Fruit fly (Drosophila melanogaster): ENCODE results near the gene CG13075.

CG13075 gene

DNA sequence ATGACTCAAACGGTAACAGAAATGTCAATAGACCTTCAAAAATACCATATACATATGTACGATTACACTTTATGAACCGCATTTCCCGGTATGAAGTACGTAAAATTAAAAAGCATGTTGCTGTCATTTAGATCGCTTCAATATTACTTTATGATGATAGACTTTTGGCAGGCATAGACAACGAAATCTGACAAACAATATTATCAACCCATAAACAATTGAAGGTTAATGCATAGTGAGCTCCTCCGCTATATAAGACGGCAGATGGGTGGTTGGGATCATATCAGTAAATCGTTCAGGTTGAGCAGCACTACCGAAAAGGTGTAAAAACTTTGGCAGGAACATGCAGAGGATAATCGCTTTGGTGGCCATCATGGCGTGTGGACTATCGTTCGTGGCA lies at the start of gene CG13075:
Gene CG13075 (plus strand): TSS at position 301 of the 400 bp plus-strand sequence.
- TF ChIP-seq usp (GFP tag; optimal IDR thresholded peaks at IDR 0.05) (no peak), pan (optimal IDR thresholded peaks at IDR 0.05) (no peak), psq (optimal IDR thresholded peaks at IDR 0.05) (no peak), CG8478 (optimal IDR thresholded peaks at IDR 0.05) (no peak), EcR (GFP tag; optimal IDR thresholded peaks at IDR 0.05) (no peak)

DNA sequence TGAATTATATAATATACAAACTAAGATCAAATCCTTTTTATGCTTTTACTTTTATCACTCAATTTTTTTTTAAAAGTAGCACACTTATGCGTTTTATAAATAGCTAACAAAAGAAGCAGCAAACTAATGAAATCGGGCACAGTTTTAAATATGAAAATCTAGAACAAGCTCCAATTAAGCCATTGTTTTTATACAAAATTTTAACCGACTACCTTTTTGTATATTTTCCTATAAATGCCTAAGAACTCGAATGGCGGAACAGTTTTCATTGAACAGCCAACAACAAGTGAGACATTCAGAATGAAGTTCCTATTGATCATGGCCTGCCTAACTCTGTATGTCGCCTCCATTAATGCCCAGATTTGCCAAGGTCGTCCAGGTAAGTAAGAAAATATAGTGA lies 49.6 kb upstream of the CG13075 start, which contains the start of gene CG42538:
Gene CG42538 (plus strand): TSS at position 301 of the 400 bp plus-strand sequence.
- TF ChIP-seq psq (optimal IDR thresholded peaks at IDR 0.05) (no peak), EcR (GFP tag; optimal IDR thresholded peaks at IDR 0.05) (no peak), Dll (optimal IDR thresholded peaks at IDR 0.05) (no peak), CG8478 (optimal IDR thresholded peaks at IDR 0.05) (no peak), pan (optimal IDR thresholded peaks at IDR 0.05) (no peak), usp (GFP tag; optimal IDR thresholded peaks at IDR 0.05) (no peak)

DNA sequence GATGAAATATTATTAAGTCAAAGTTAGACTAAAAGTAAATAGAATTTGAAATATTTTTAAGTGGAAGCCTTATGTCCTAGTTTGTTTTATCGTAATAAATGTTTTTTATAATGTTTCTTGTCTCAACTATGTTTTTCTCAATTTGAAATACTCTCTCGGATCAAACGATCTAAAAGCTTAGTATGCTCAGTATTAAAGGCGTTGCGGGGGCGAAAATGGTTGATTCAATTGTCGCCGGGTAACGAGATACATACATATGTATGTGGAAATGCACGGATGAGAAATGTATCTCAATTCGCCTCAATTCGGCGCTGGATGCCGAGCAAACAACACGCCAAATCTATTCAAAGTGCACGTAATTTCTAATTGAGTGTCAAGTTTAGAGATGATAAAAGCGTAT lies 48.6 kb upstream of the CG13075 start, which contains the start of gene CG5895:
Gene CG5895 (plus strand): TSS at position 301 of the 400 bp plus-strand sequence.
- TF ChIP-seq EcR (GFP tag; optimal IDR thresholded peaks at IDR 0.05) (no peak), usp (GFP tag; optimal IDR thresholded peaks at IDR 0.05) (no peak), Dll (optimal IDR thresholded peaks at IDR 0.05) (no peak), CG8478 (optimal IDR thresholded peaks at IDR 0.05) (no peak), psq (optimal IDR thresholded peaks at IDR 0.05) (no peak), pan (optimal IDR thresholded peaks at IDR 0.05) (no peak)

DNA sequence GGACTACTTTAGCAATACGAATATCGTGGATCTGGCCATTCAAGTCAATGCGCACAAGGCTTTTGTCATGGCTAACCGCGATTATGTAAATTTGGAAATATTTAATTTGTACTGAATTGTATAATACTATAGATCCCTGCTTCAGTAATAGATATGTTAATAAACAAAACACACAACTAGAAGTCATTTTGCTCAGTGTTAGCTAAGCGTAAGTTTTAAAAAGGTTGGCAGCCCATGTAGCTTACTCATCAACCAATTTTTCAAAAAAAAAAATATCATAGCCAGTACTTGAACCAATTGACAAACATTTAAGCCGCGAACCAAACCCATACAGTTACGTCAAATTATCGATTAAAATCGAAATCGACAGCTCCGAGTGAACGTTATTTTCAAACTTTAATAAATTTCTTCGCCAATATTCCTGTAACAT lies 46.7 kb upstream of the CG13075 start:
- TF ChIP-seq EcR (GFP tag; optimal IDR thresholded peaks at IDR 0.05): no peak
- no peak for TF ChIP-seq pan (optimal IDR thresholded peaks at IDR 0.05)
- no peak for TF ChIP-seq psq (optimal IDR thresholded peaks at IDR 0.05)
- TF ChIP-seq Dll (optimal IDR thresholded peaks at IDR 0.05): no peak
- TF ChIP-seq usp (GFP tag; optimal IDR thresholded peaks at IDR 0.05): no peak
- TF ChIP-seq CG8478 (optimal IDR thresholded peaks at IDR 0.05): no peak

DNA sequence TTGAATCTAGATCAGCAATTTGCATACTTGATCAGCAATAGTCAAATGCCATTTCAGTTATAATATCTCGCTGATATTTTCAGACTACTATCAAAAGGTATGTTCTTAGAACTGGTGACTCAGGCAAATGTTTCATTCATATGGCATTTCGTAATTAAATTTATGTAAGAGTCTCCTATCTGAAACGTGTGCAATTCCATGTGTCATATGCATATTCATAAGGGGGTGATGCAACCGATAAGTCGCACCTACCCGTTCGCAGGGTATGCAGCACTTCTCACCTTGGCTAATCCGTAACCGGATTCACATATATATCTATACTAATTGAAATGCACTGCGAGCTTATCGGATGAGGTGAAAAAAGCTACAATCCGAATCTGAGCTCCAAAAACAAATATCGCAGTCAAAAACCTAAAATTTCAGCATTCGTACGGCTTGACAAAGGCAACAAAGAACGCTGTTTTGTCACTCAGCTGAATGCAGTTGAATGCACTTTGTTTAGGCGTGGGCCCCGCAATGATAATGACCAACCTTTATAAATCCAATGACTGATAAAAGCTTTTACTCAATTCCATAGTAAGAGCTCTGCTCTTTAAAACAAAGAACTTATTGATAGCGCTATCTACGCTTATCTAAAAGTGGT lies 46.0 kb upstream of the CG13075 start:
- TF ChIP-seq usp (GFP tag; optimal IDR thresholded peaks at IDR 0.05) (no peak), EcR (GFP tag; optimal IDR thresholded peaks at IDR 0.05) (peak; percentile 33 to 59), pan (optimal IDR thresholded peaks at IDR 0.05) (no peak), psq (optimal IDR thresholded peaks at IDR 0.05) (no peak), CG8478 (optimal IDR thresholded peaks at IDR 0.05) (no peak)

DNA sequence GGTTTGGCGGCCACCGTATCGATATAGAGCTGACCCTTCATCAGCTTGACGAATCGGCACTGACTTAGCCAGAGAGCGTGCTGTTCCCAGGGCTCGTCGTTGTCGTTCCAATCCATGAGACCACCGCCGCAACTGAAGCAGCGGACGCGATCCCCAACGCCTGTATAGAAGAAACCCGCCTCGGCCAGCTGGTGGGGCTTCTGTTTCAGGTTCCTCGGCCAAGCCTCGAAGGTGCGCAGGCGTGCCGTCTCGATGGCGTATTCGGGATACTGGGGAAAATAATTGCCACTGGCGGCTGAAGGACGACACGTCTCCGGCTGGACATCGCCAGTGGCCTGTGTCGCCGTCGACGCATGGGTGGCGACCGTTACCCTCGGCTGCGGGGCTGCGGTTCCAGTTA lies 44.7 kb upstream of the CG13075 start:
- no peak for TF ChIP-seq pan (optimal IDR thresholded peaks at IDR 0.05)
- TF ChIP-seq Dll (optimal IDR thresholded peaks at IDR 0.05): no peak

DNA sequence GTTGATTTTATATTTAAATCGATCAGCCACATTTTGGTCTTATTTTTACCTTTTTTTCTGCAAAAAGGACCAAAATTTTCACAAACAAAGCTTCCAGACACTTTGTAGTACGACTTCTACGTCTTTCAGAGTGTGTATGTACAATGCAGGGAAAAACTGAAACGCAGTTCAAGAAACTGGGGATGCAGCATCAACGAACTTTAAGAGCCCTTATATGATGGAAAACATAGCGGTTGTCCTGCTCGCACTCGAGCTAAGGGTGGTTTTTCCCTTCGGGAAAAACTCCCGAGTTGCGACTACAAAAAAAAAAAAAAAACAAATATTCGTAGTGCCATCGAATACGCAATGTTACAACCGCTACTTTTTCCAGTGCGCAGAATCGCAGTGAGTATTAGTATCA lies 43.4 kb upstream of the CG13075 start:
- TF ChIP-seq Dll (optimal IDR thresholded peaks at IDR 0.05) (no peak), usp (GFP tag; optimal IDR thresholded peaks at IDR 0.05) (no peak), EcR (GFP tag; optimal IDR thresholded peaks at IDR 0.05) (no peak), CG8478 (optimal IDR thresholded peaks at IDR 0.05) (no peak), pan (optimal IDR thresholded peaks at IDR 0.05) (no peak), psq (optimal IDR thresholded peaks at IDR 0.05) (no peak)

DNA sequence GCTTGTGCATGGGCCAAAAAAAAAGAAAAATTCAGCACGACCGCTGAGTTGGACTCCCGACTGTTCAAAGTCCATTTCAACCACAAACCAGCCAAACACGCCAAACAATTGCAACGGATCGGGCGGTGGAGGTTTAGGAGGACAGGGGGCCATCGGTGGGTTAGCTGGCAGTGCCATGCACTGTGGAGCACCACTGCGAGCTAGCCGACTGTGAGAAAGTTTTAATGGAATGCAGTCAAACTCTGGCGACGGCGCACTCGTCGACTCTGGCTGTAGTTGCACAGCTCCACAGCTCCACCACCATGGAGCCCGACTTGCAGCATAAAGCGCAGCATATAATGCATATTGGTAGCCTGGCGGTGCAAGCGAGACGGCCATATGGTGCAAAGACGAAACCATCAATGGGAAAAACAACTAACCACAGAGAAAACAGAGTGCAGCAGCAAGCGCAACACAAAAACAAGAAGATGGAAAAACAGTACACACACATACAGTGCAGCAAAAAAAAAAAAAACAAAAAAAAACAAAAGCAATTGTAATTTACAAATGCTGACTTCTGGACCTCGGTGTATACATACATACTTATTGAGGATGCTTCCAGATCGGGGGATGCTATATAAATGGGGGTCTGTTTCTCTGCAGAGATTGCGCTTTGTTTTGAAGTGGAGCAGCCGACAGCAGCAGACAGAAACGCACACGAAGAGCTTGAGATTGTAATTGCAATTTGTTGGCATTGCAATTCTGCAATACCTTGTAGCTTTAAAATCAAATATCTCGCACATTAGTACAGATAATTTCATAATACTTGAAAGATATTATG lies 42.3 kb upstream of the CG13075 start:
- TF ChIP-seq usp (GFP tag; optimal IDR thresholded peaks at IDR 0.05): no peak
- no peak for TF ChIP-seq Dll (optimal IDR thresholded peaks at IDR 0.05)
- no peak for TF ChIP-seq psq (optimal IDR thresholded peaks at IDR 0.05)
- no peak for TF ChIP-seq CG8478 (optimal IDR thresholded peaks at IDR 0.05)
- TF ChIP-seq EcR (GFP tag; optimal IDR thresholded peaks at IDR 0.05): peak in 1 of 2 experiments; percentile 0
- TF ChIP-seq pan (optimal IDR thresholded peaks at IDR 0.05): no peak

DNA sequence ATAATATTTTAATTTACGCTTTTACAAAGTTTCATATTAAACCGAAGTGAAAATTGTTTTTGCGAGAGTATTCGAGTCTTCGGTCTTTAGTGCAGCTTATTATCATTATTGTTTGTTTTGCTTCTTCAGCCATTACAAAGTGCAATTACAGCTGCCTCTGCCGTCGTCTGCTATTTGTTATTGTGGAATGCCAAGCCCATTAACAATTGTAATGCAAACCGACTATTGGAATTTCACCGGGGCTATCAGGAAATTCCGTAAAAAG lies 41.8 kb upstream of the CG13075 start:
- TF ChIP-seq Dll (optimal IDR thresholded peaks at IDR 0.05): no peak
- TF ChIP-seq EcR (GFP tag; optimal IDR thresholded peaks at IDR 0.05): no peak
- TF ChIP-seq pan (optimal IDR thresholded peaks at IDR 0.05): no peak
- TF ChIP-seq CG8478 (optimal IDR thresholded peaks at IDR 0.05): no peak
- no peak for TF ChIP-seq usp (GFP tag; optimal IDR thresholded peaks at IDR 0.05)
- TF ChIP-seq psq (optimal IDR thresholded peaks at IDR 0.05): no peak

DNA sequence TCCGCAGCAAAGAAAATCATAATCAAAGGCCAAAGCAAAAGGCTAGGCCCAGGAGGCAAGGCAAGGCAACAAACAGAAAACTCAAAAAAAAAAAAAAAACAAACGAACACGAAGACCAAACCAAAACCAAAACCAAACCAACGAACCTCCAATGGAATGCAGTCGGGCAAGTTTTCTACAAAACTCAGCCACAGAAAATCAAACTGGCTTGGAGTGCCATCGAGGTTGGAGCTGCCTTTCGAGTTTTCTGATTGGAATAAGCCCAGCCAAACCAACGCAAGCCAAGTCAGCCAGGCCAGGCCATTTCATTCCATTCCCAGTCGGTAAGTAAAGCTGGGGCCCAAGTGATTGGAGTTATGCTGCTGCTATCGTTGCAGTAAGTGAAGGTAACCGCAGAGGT lies 41.2 kb upstream of the CG13075 start:
- TF ChIP-seq CG8478 (optimal IDR thresholded peaks at IDR 0.05) (no peak), pan (optimal IDR thresholded peaks at IDR 0.05) (no peak), Dll (optimal IDR thresholded peaks at IDR 0.05) (no peak), usp (GFP tag; optimal IDR thresholded peaks at IDR 0.05) (no peak), psq (optimal IDR thresholded peaks at IDR 0.05) (no peak), EcR (GFP tag; optimal IDR thresholded peaks at IDR 0.05) (peak in 1 of 2 experiments; percentile 10)

DNA sequence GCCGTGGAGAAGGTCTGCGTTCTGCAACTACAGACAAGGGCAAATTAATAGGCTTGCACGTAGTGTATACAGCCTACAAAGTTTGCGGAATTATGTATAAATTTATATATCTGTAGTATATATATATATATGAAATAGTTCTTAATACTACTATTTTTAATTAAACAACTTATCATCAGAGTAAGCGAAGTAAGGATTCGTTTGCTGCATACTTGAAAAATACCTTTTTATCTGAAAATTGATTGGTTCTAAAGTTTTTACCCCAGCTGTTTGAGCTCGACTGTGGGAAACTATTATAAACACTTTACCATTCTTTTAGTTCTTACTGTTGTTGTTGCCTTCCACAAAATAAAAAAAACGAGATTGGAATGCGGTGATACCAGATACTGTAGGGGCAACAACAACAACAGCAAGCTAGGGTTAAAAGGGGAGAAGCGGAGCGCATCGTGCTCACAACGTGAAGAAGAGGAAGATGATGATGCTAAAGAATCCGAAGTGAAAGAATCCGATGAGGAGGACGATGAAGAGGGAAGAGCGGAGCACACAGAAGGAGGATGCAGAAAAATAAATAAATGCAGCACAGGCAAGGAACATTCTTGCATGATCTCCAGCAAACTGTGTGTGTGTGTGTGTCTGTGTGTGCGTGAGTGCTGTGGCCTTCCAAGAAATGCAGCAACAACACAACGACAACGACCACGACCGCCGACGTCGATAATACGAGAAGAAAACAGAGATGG lies 40.6 kb upstream of the CG13075 start:
- TF ChIP-seq EcR (GFP tag; optimal IDR thresholded peaks at IDR 0.05) (peak in 1 of 2 experiments; percentile 63), usp (GFP tag; optimal IDR thresholded peaks at IDR 0.05) (no peak), pan (optimal IDR thresholded peaks at IDR 0.05) (no peak)

DNA sequence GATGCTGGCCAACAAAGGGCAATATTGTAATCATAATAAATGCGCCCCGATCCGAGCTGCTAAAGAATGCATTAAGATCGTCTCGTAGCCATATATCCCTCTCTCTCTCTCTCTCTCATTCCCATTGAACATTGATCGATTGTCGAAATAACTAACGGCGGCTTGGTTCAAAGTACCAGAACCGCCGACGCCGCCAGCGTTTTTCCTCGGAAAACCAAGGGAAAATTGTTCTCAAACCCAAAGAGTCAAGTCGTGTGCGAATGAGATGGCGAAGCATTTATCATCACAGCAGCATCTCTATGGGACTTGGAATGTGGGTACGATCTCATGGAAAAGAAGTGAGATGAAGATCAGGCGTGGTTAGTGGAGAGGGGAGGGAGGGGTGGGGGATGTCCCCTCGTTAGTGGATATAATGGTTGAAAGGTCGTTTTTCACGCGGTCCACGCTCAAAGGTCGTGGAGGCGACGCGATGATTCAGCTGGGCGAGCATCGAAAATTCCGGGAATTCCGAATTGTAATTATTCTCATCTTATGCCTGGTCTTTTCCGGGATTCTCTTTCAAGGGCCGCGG lies 39.9 kb upstream of the CG13075 start:
- TF ChIP-seq usp (GFP tag; optimal IDR thresholded peaks at IDR 0.05) (no peak), Dll (optimal IDR thresholded peaks at IDR 0.05) (no peak), pan (optimal IDR thresholded peaks at IDR 0.05) (no peak), EcR (GFP tag; optimal IDR thresholded peaks at IDR 0.05) (no peak), CG8478 (optimal IDR thresholded peaks at IDR 0.05) (no peak), psq (optimal IDR thresholded peaks at IDR 0.05) (no peak)
